Worm (Caenorhabditis elegans): ENCODE measurements around the gene kqt-3.

The kqt-3 gene

ce11 chrII:13736089-13736488 lies 40.0 kb downstream of the kqt-3 start, which contains the start of gene R06B9.5:
Gene R06B9.5 (plus strand): TSS chrII:13736320.
- TF ChIP-seq efl-1 (optimal IDR thresholded peaks at IDR 0.05) (no peak), efl-1 (GFP tag; optimal IDR thresholded peaks at IDR 0.05 in 1 of 2) (peak in 1 of 2 experiments; percentile 55), nhr-85 (tag) (peak; percentile 59), nhr-77 (tag; optimal IDR thresholded peaks at IDR 0.05) (no peak), lin-39 (tag; optimal IDR thresholded peaks at IDR 0.05) (no peak)

- TF ChIP-seq nhr-85 (tag) (peak; percentile 67), xbp-1 (tag; optimal IDR thresholded peaks at IDR 0.05) (no peak), nhr-11 (tag; optimal IDR thresholded peaks at IDR 0.05) (no peak), nhr-71 (tag; optimal IDR thresholded peaks at IDR 0.05) (peak; percentile 32), ama-1 (optimal IDR thresholded peaks at IDR 0.05) (no peak), pag-3 (tag; optimal IDR thresholded peaks at IDR 0.05; ENCODE audit: borderline replicate concordance, insufficient read depth) (no peak), blmp-1 (tag; optimal IDR thresholded peaks at IDR 0.05) (peak; percentile 76), sup-37 (GFP tag; optimal IDR thresholded peaks at IDR 0.05) (no peak), snu-23 (GFP tag; optimal IDR thresholded peaks at IDR 0.05) (peak; percentile 34), unc-62 (GFP tag; optimal IDR thresholded peaks at IDR 0.05) (no peak), mep-1 (tag; optimal IDR thresholded peaks at IDR 0.05) (peak; percentile 3), lin-35 (GFP tag; optimal IDR thresholded peaks at IDR 0.05) (peak in 1 of 2 experiments; percentile 51), nhr-19 (GFP tag; conservative IDR thresholded peaks at IDR 0.05) (peak; percentile 46), lin-14 (GFP tag; optimal IDR thresholded peaks at IDR 0.05) (peak; percentile 58), fkh-8 (tag; optimal IDR thresholded peaks at IDR 0.05) (no peak), tbx-2 (tag; optimal IDR thresholded peaks at IDR 0.05) (peak; percentile 13), nhr-90 (tag; optimal IDR thresholded peaks at IDR 0.05; ENCODE audit: poor library complexity) (peak; percentile 11), lsy-2 (tag; optimal IDR thresholded peaks at IDR 0.05) (peak in 1 of 2 experiments; percentile 5), ceh-88 (GFP tag; IDR thresholded peaks at IDR 0.05) (no peak), ztf-4 (tag; optimal IDR thresholded peaks at IDR 0.05) (no peak), mab-9 (GFP tag; IDR thresholded peaks at IDR 0.05) (no peak), aly-2 (tag; optimal IDR thresholded peaks at IDR 0.05) (no peak), lin-39 (tag; optimal IDR thresholded peaks at IDR 0.05) (no peak), isw-1 (GFP tag; IDR thresholded peaks at IDR 0.05) (no peak), mdl-1 (tag; optimal IDR thresholded peaks at IDR 0.05) (peak in 1 of 2 experiments; percentile 39), nhr-84 (tag; optimal IDR thresholded peaks at IDR 0.05) (no peak), fos-1 (tag; optimal IDR thresholded peaks at IDR 0.05) (no peak), elt-3 (tag; optimal IDR thresholded peaks at IDR 0.05) (no peak), sptf-1 (tag; optimal IDR thresholded peaks at IDR 0.05) (no peak), nhr-20 (tag; optimal IDR thresholded peaks at IDR 0.05) (peak; percentile 39), hlh-17 (GFP tag; optimal IDR thresholded peaks at IDR 0.05; ENCODE audit: borderline replicate concordance) (no peak)
These were observed 40.8 kb downstream of the kqt-3 start for ce11 chrII:13736906-13737305.

ce11 chrII:13737751-13738525 lies 41.9 kb downstream of the kqt-3 start:
- TF ChIP-seq C34B4.2 (tag; optimal IDR thresholded peaks at IDR 0.05) (no peak), ama-1 (optimal IDR thresholded peaks at IDR 0.05) (no peak), blmp-1 (tag; optimal IDR thresholded peaks at IDR 0.05) (peak; percentile 75), tbx-2 (tag; optimal IDR thresholded peaks at IDR 0.05) (peak; percentile 43), nhr-90 (tag; optimal IDR thresholded peaks at IDR 0.05; ENCODE audit: poor library complexity) (no peak), egl-13 (tag; optimal IDR thresholded peaks at IDR 0.05) (no peak), nhr-71 (tag; optimal IDR thresholded peaks at IDR 0.05) (peak; percentile 58), lin-14 (GFP tag; optimal IDR thresholded peaks at IDR 0.05) (peak; percentile 66), ztf-4 (tag; optimal IDR thresholded peaks at IDR 0.05) (no peak), skn-1 (tag; optimal IDR thresholded peaks at IDR 0.05) (no peak), sox-4 (tag; optimal IDR thresholded peaks at IDR 0.05) (no peak), ceh-90 (tag; optimal IDR thresholded peaks at IDR 0.05) (no peak), nhr-77 (tag; optimal IDR thresholded peaks at IDR 0.05) (no peak), snu-23 (GFP tag; optimal IDR thresholded peaks at IDR 0.05) (peak; percentile 10), nhr-85 (tag) (peak; percentile 88), mdl-1 (tag; optimal IDR thresholded peaks at IDR 0.05) (peak in 1 of 2 experiments; percentile 66), C16A3.4 (tag; optimal IDR thresholded peaks at IDR 0.05) (no peak), nhr-20 (tag; optimal IDR thresholded peaks at IDR 0.05) (peak; percentile 50), lin-35 (GFP tag; optimal IDR thresholded peaks at IDR 0.05) (peak in 1 of 2 experiments; percentile 18), hpl-2 (GFP tag; optimal IDR thresholded peaks at IDR 0.05) (no peak), elt-2 (tag; optimal IDR thresholded peaks at IDR 0.05) (peak; percentile 84), elt-3 (tag; optimal IDR thresholded peaks at IDR 0.05) (peak in 2 of 6 experiments; percentile 58 to 87), grh-1 (GFP tag; IDR thresholded peaks at IDR 0.05) (no peak), dpl-1 (GFP tag; optimal IDR thresholded peaks at IDR 0.05) (no peak), fkh-8 (tag; optimal IDR thresholded peaks at IDR 0.05) (no peak)
